Fruit fly (Drosophila melanogaster) whole organism, embryonic: ENCODE data around the gene Vha36-3.

Source experiments
- Abd-B ChIP-seq: fragments of 200-800 bp; sonication (Bioruptor generic); optimal IDR thresholded peaks from 2 replicates; lab custom pipeline; 2018; ENCODE audit warnings: missing biosample characterization, mild to moderate bottlenecking, missing genetic modification characterization, moderate library complexity
- Aef1 ChIP-seq: fragments of 200-800 bp; sonication (Bioruptor generic); IDR thresholded peaks from 3 replicates; pipeline ENCODE4 v1.3.6; 2022; ENCODE audit warnings: missing biosample characterization, missing genetic modification characterization
- CG10654 ChIP-seq: fragments of 200-800 bp; sonication (Bioruptor generic); optimal IDR thresholded peaks from 2 replicates; lab custom pipeline; 2016; ENCODE audit warnings: missing biosample characterization, missing genetic modification characterization
- CG11504 ChIP-seq: fragments of 200-800 bp; sonication (Bioruptor generic); optimal IDR thresholded peaks from 3 replicates; lab custom pipeline; 2019; ENCODE audit warnings: missing biosample characterization, mild to moderate bottlenecking, missing genetic modification characterization, moderate library complexity
- CG12155 ChIP-seq: fragments of 200-800 bp; sonication (Bioruptor generic); optimal IDR thresholded peaks from 3 replicates; lab custom pipeline; 2016; ENCODE audit warnings: missing biosample characterization, missing genetic modification characterization
- CG12744 ChIP-seq: fragments of 200-800 bp; sonication (Bioruptor generic); optimal IDR thresholded peaks from 2 replicates; lab custom pipeline; 2016; ENCODE audit warnings: missing biosample characterization, missing genetic modification characterization
- CG15011 ChIP-seq: fragments of 200-800 bp; sonication (Bioruptor generic); optimal IDR thresholded peaks from 3 replicates; lab custom pipeline; 2018; ENCODE audit warnings: missing biosample characterization, mild to moderate bottlenecking, missing genetic modification characterization
- CG34376 ChIP-seq: fragments of 200-800 bp; sonication (Bioruptor generic); optimal IDR thresholded peaks from 2 replicates; lab custom pipeline; 2018; ENCODE audit warnings: missing biosample characterization, mild to moderate bottlenecking, missing genetic modification characterization
- CG4360 ChIP-seq: fragments of 200-800 bp; sonication (Bioruptor generic); IDR thresholded peaks from 2 replicates; pipeline ENCODE4 v1.3.6; 2022; ENCODE audit warnings: missing biosample characterization, missing genetic modification characterization
- CG4730 ChIP-seq: fragments of 200-800 bp; sonication (Bioruptor generic); IDR thresholded peaks from 2 replicates; pipeline ENCODE4 v1.3.6; 2022; ENCODE audit warnings: missing biosample characterization, missing genetic modification characterization
- CG7372 ChIP-seq: fragments of 200-800 bp; sonication (Bioruptor generic); IDR thresholded peaks from 2 replicates; pipeline ENCODE4 v1.3.6; 2022; ENCODE audit warnings: missing biosample characterization, missing genetic modification characterization
- CG7745 ChIP-seq: fragments of 200-800 bp; sonication (Bioruptor generic); optimal IDR thresholded peaks from 2 replicates; lab custom pipeline; 2018; ENCODE audit warnings: missing biosample characterization, mild to moderate bottlenecking, missing genetic modification characterization, moderate library complexity
- CG9609 ChIP-seq: fragments of 200-800 bp; sonication (Bioruptor generic); optimal IDR thresholded peaks from 3 replicates; lab custom pipeline; 2016; ENCODE audit warnings: missing biosample characterization, missing genetic modification characterization
- CHES-1-like ChIP-seq: fragments of 200-800 bp; sonication (Bioruptor generic); optimal IDR thresholded peaks from 2 replicates; lab custom pipeline; 2016; ENCODE audit warnings: missing biosample characterization, missing genetic modification characterization
- CTCF ChIP-seq: fragments of 200-800 bp; sonication (Bioruptor generic); optimal IDR thresholded peaks from 2 replicates; lab custom pipeline; 2017; ENCODE audit warnings: missing biosample characterization, mild to moderate bottlenecking, missing genetic modification characterization, moderate library complexity
- Dad ChIP-seq: fragments of 200-800 bp; sonication (Bioruptor generic); optimal IDR thresholded peaks from 3 replicates; lab custom pipeline; 2016; ENCODE audit warnings: missing biosample characterization, missing genetic modification characterization
- Dbx ChIP-seq: fragments of 200-800 bp; sonication (Bioruptor generic); IDR thresholded peaks from 3 replicates; pipeline ENCODE4 v1.3.6; 2022; ENCODE audit warnings: missing biosample characterization, missing genetic modification characterization
- Dfd ChIP-seq, 2 experiments: fragments of >200 bp; optimal IDR thresholded peaks; 2 replicates each; lab custom pipeline; 2017; ENCODE audit warnings: missing biosample characterization in 2 of 2, missing genetic modification characterization in 2 of 2
- Dref ChIP-seq: fragments of 200-800 bp; sonication (Bioruptor generic); IDR thresholded peaks from 2 replicates; pipeline ENCODE4 v1.3.6; 2022; ENCODE audit warnings: missing biosample characterization, missing genetic modification characterization
- Drgx ChIP-seq: fragments of 200-800 bp; sonication (Bioruptor generic); IDR thresholded peaks from 2 replicates; pipeline ENCODE4 v1.3.6; 2022; ENCODE audit warnings: missing biosample characterization, missing genetic modification characterization
- E2f2 ChIP-seq: fragments of 200-800 bp; sonication (Bioruptor generic); IDR thresholded peaks from 2 replicates; pipeline ENCODE4 v1.3.6; 2022; ENCODE audit warnings: missing biosample characterization, missing genetic modification characterization
- H15 ChIP-seq: fragments of 200-800 bp; sonication (Bioruptor generic); IDR thresholded peaks from 3 replicates; pipeline ENCODE4 v1.3.6; 2022; ENCODE audit warnings: missing biosample characterization, missing genetic modification characterization
- Hey ChIP-seq: fragments of 200-800 bp; sonication (Bioruptor generic); optimal IDR thresholded peaks from 3 replicates; lab custom pipeline; 2018; ENCODE audit warnings: missing biosample characterization, mild to moderate bottlenecking, missing genetic modification characterization
- Hr39 ChIP-seq: fragments of >200 bp; optimal IDR thresholded peaks from 2 replicates; lab custom pipeline; 2017
- Lhr ChIP-seq: fragments of 200-800 bp; sonication (Bioruptor generic); optimal IDR thresholded peaks from 3 replicates; lab custom pipeline; 2017; ENCODE audit warnings: mild to moderate bottlenecking, missing biosample characterization, missing genetic modification reagents, missing genetic modification characterization
- Myb ChIP-seq: fragments of 200-800 bp; sonication (Bioruptor generic); optimal IDR thresholded peaks from 2 replicates; lab custom pipeline; 2016; ENCODE audit warnings: missing biosample characterization, missing genetic modification characterization
- Optix ChIP-seq: fragments of 200-800 bp; sonication (Bioruptor generic); IDR thresholded peaks from 3 replicates; pipeline ENCODE4 v1.3.6; 2022; ENCODE audit warnings: missing biosample characterization, missing genetic modification characterization
- Poxn ChIP-seq: fragments of 200-800 bp; sonication (Bioruptor generic); IDR thresholded peaks from 2 replicates; pipeline ENCODE4 v1.3.6; 2022; ENCODE audit warnings: missing biosample characterization, missing genetic modification characterization
- Rx ChIP-seq: fragments of 200-800 bp; sonication (Bioruptor generic); IDR thresholded peaks from 2 replicates; pipeline ENCODE4 v1.3.6; 2022; ENCODE audit warnings: missing biosample characterization, missing genetic modification characterization
- Scr ChIP-seq: fragments of 200-800 bp; sonication (Bioruptor generic); IDR thresholded peaks from 2 replicates; pipeline ENCODE4 v1.3.6; 2022; ENCODE audit warnings: missing biosample characterization, missing genetic modification characterization; ENCODE audit not compliant: partially characterized antibody
- Sin3A ChIP-seq: fragments of >200 bp; optimal IDR thresholded peaks from 2 replicates; lab custom pipeline; 2018
- Trl ChIP-seq, 3 experiments: fragments of >200 bp in 2 of 3; fragments of 200-800 bp in 1 of 3; sonication (Bioruptor generic) in 1 of 3; optimal IDR thresholded peaks; 2 replicates in 1 of 3; 3 replicates in 2 of 3; lab custom pipeline; 2016 to 2017; ENCODE audit warnings: missing biosample characterization in 1 of 3, missing genetic modification characterization in 1 of 3
- aop ChIP-seq: fragments of 200-800 bp; sonication (Bioruptor generic); IDR thresholded peaks from 2 replicates; pipeline ENCODE4 v1.3.6; 2022; ENCODE audit warnings: missing biosample characterization, missing genetic modification characterization
- chif ChIP-seq, 2 experiments: fragments of 200-800 bp; sonication (Bioruptor generic); optimal IDR thresholded peaks; 3 replicates each; lab custom pipeline; 2016; ENCODE audit warnings: missing biosample characterization in 2 of 2, missing genetic modification characterization in 2 of 2
- chinmo ChIP-seq: fragments of 200-800 bp; sonication (Bioruptor generic); IDR thresholded peaks from 4 replicates; pipeline ENCODE4 v1.3.6; 2022; ENCODE audit warnings: missing biosample characterization, missing genetic modification characterization; ENCODE audit not compliant: partially characterized antibody
- chn ChIP-seq: fragments of 200-800 bp; sonication (Bioruptor generic); optimal IDR thresholded peaks from 2 replicates; lab custom pipeline; 2016; ENCODE audit warnings: missing biosample characterization, missing genetic modification characterization
- corto ChIP-seq: fragments of 200-800 bp; sonication (Bioruptor generic); optimal IDR thresholded peaks from 2 replicates; lab custom pipeline; 2016; ENCODE audit warnings: missing biosample characterization, mild to moderate bottlenecking, missing genetic modification characterization, moderate library complexity
- dysf ChIP-seq: fragments of 200-800 bp; sonication (Bioruptor generic); IDR thresholded peaks from 3 replicates; pipeline ENCODE4 v1.3.6; 2022; ENCODE audit warnings: missing biosample characterization, missing genetic modification characterization
- gem ChIP-seq: fragments of 200-800 bp; sonication (Bioruptor generic); optimal IDR thresholded peaks from 2 replicates; lab custom pipeline; 2019; ENCODE audit warnings: missing biosample characterization, mild to moderate bottlenecking, missing genetic modification characterization, moderate library complexity
- hbn ChIP-seq: fragments of 200-800 bp; sonication (Bioruptor generic); IDR thresholded peaks from 2 replicates; pipeline ENCODE4 v1.3.6; 2022; ENCODE audit warnings: missing biosample characterization, missing genetic modification characterization; ENCODE audit not compliant: partially characterized antibody
- lbe ChIP-seq: fragments of 200-800 bp; sonication (Bioruptor generic); optimal IDR thresholded peaks from 2 replicates; lab custom pipeline; 2016; ENCODE audit warnings: missing biosample characterization, mild to moderate bottlenecking, missing genetic modification characterization
- phol ChIP-seq: fragments of 200-800 bp; sonication (Bioruptor generic); optimal IDR thresholded peaks from 3 replicates; lab custom pipeline; 2018; ENCODE audit warnings: missing biosample characterization, mild to moderate bottlenecking, missing genetic modification characterization, moderate library complexity
- ranshi ChIP-seq: fragments of 200-800 bp; sonication (Bioruptor generic); IDR thresholded peaks from 2 replicates; pipeline ENCODE4 v1.3.6; 2022; ENCODE audit warnings: missing biosample characterization, missing genetic modification characterization
- scrt ChIP-seq: fragments of 200-800 bp; sonication (Bioruptor generic); optimal IDR thresholded peaks from 2 replicates; lab custom pipeline; 2018; ENCODE audit warnings: missing biosample characterization, mild to moderate bottlenecking, missing genetic modification characterization, moderate library complexity
- shn ChIP-seq: fragments of 200-800 bp; sonication (Bioruptor generic); optimal IDR thresholded peaks from 3 replicates; lab custom pipeline; 2016; ENCODE audit warnings: missing biosample characterization, missing genetic modification characterization
- sisA ChIP-seq: fragments of 200-800 bp; sonication (Bioruptor generic); IDR thresholded peaks from 2 replicates; pipeline ENCODE4 v1.3.6; 2022; ENCODE audit warnings: missing biosample characterization, missing genetic modification characterization
- ttk ChIP-seq: fragments of 200-800 bp; sonication (Bioruptor generic); IDR thresholded peaks from 2 replicates; pipeline ENCODE4 v2.1.2; 2022; ENCODE audit warnings: missing biosample characterization, missing genetic modification characterization
- usp ChIP-seq: fragments of >200 bp; optimal IDR thresholded peaks from 2 replicates; lab custom pipeline; 2017; ENCODE audit warnings: missing biosample characterization, missing genetic modification characterization
- yki ChIP-seq: fragments of >200 bp; optimal IDR thresholded peaks from 3 replicates; lab custom pipeline; 2018
- zf30C ChIP-seq: fragments of 200-800 bp; sonication (Bioruptor generic); optimal IDR thresholded peaks from 3 replicates; lab custom pipeline; 2018; ENCODE audit warnings: missing biosample characterization, mild to moderate bottlenecking, missing genetic modification characterization

Vha36-3 gene

dm6 chrX:2588415-2589411, 8.4 kb upstream of the Vha36-3 start, which contains the start of gene egh (continued):
- TF ChIP-seq Scr (peak; percentile 23; the same call in 1 of the 2 replicates), Drgx (GFP tag; lab: Robert Waterston, UW) (peak; percentile 80), shn (GFP tag; lab: Kevin White, UChicago) (peak; percentile 12), usp (GFP tag; lab: Kevin White, UChicago) (no peak), chn (GFP tag; lab: Kevin White, UChicago) (no peak), CG12155 (no peak), CG10654 (no peak), Abd-B (no peak), lbe (GFP tag; lab: Kevin White, UChicago) (no peak), ranshi (0 out of 2 replicates have a peak, but pooled peaks have one; percentile 8), Dfd (GFP tag; optimal IDR thresholded peaks at IDR 0.05; lab: Kevin White, UChicago) (peak in 1 of 2 experiments; percentile 58), gem (tag; lab: Kevin White, UChicago) (peak; percentile 21), dysf (GFP tag; lab: Robert Waterston, UW) (0 out of 3 replicates have a peak, but pooled peaks have one; percentile 17), hbn (GFP tag; lab: Robert Waterston, UW) (no peak), Trl (optimal IDR thresholded peaks at IDR 0.05; lab: Kevin White, UChicago) (peak; percentile 76 to 92), Trl (GFP tag; optimal IDR thresholded peaks at IDR 0.05; lab: Kevin White, UChicago) (peak; percentile 51), H15 (GFP tag; lab: Robert Waterston, UW) (0 out of 3 replicates have a peak, but pooled peaks have one; percentile 31), Sin3A (peak; percentile 43), Optix (peak; percentile 70), CTCF (GFP tag; lab: Kevin White, UChicago) (no peak), zf30C (no peak), CG7745 (no peak), CG15011 (no peak), chif (GFP tag; optimal IDR thresholded peaks at IDR 0.05; lab: Kevin White, UChicago) (peak; percentile 0 to 37), CG34376 (GFP tag; lab: Kevin White, UChicago) (peak; percentile 34), ttk (GFP tag; lab: Robert Waterston, UW) (0 out of 2 replicates have a peak, but pooled peaks have one; percentile 39), CG4360 (GFP tag; lab: Robert Waterston, UW) (peak; percentile 12; the same call in 1 of the 2 replicates), CG4730 (GFP tag; lab: Robert Waterston, UW) (no peak), phol (peak; percentile 6), E2f2 (GFP tag; lab: Robert Waterston, UW) (peak; percentile 95), Rx (GFP tag; lab: Robert Waterston, UW) (peak; percentile 15; the same call in 1 of the 2 replicates), sisA (GFP tag; lab: Robert Waterston, UW) (peak; percentile 26; the same call in 1 of the 2 replicates), Hey (tag; lab: Kevin White, UChicago) (no peak), Aef1 (GFP tag; lab: Robert Waterston, UW) (peak; percentile 33; the same call in 1 of the 3 replicates), Lhr (GFP tag; lab: Kevin White, UChicago) (peak; percentile 22), CG11504 (tag; lab: Kevin White, UChicago) (no peak), chinmo (GFP tag; lab: Robert Waterston, UW) (0 out of 4 replicates have a peak, but pooled peaks have one; percentile 43), Dref (peak; percentile 50), corto (GFP tag; lab: Kevin White, UChicago) (peak; percentile 27), CHES-1-like (GFP tag; lab: Kevin White, UChicago) (peak; percentile 14), scrt (GFP tag; lab: Kevin White, UChicago) (peak; percentile 7), CG12744 (GFP tag; lab: Kevin White, UChicago) (no peak), Poxn (no peak), yki (no peak), CG9609 (GFP tag; lab: Kevin White, UChicago) (no peak), CG7372 (GFP tag; lab: Robert Waterston, UW) (no peak), Dad (GFP tag; lab: Kevin White, UChicago) (peak; percentile 2), Hr39 (lab: Kevin White, UChicago) (no peak), Dbx (GFP tag; lab: Robert Waterston, UW) (0 out of 3 replicates have a peak, but pooled peaks have one; percentile 46), Myb (peak; percentile 67), aop (GFP tag; lab: Robert Waterston, UW) (no peak)
